Fruit fly (Drosophila melanogaster): Measurements from ENCODE around the gene CG33234.

CG33234 gene

DNA sequence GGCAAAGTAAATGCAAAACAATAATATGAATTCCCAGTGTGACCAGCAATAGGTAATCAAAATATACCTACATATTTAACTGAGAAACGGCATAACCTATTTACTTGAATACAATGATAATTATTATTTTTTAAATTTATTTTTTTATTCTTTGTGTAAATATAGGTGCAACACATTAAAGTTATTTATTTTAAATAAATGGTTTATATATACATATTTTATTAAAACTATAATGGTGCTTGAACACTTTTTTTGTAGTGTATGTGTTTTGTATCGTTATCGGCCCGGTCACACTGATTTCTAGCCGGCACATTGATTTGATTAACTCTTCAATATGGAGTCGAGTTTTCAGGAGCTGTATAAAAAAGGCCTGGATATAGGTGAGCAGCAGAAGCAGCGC, 9.6 kb upstream of the CG33234 start, which contains the start of the genes ProRS-m, CG42304 and Snup (continued):
- TF ChIP-seq dm (GFP tag; optimal IDR thresholded peaks at IDR 0.05) = no peak
- peak; percentile 72 for TF ChIP-seq CG32532 (GFP tag; IDR thresholded peaks at IDR 0.05)
- TF ChIP-seq CG3847 (GFP tag; IDR thresholded peaks at IDR 0.05) = peak; percentile 44; the same call in 1 of the 2 replicates
- peak; percentile 54 for TF ChIP-seq CG15269 (tag; optimal IDR thresholded peaks at IDR 0.05)
- TF ChIP-seq Neu2 (GFP tag; optimal IDR thresholded peaks at IDR 0.05; ENCODE audit: borderline replicate concordance) = no peak
- TF ChIP-seq sd (tag; optimal IDR thresholded peaks at IDR 0.05) = peak; percentile 90
- no peak for TF ChIP-seq D19A (tag; optimal IDR thresholded peaks at IDR 0.05)
- TF ChIP-seq CG9932 (GFP tag; IDR thresholded peaks at IDR 0.05) = peak; percentile 56; the same call in 1 of the 2 replicates
- no peak for TF ChIP-seq chn (GFP tag; optimal IDR thresholded peaks at IDR 0.05)
- no peak for TF ChIP-seq pfk (GFP tag; optimal IDR thresholded peaks at IDR 0.05)
- TF ChIP-seq Hr78 (GFP tag; optimal IDR thresholded peaks at IDR 0.05) = no peak
- peak; percentile 9 for TF ChIP-seq Max (GFP tag; optimal IDR thresholded peaks at IDR 0.05)
- peak; percentile 12 for TF ChIP-seq CG12942 (GFP tag; optimal IDR thresholded peaks at IDR 0.05)
- TF ChIP-seq CG9876 (GFP tag; optimal IDR thresholded peaks at IDR 0.05) = no peak
- peak; percentile 1 for TF ChIP-seq HmgZ (tag; optimal IDR thresholded peaks at IDR 0.05)
- no peak for TF ChIP-seq rib (GFP tag; IDR thresholded peaks at IDR 0.05)
- no peak for TF ChIP-seq disco-r (GFP tag; optimal IDR thresholded peaks at IDR 0.05)
- TF ChIP-seq Hr3 (GFP tag; optimal IDR thresholded peaks at IDR 0.05) = peak; percentile 58
- TF ChIP-seq wek (GFP tag; optimal IDR thresholded peaks at IDR 0.05) = no peak
- peak; percentile 60 for TF ChIP-seq Abd-B (GFP tag; optimal IDR thresholded peaks at IDR 0.05)
- peak; percentile 83 for TF ChIP-seq slbo (GFP tag; IDR thresholded peaks at IDR 0.05)
- TF ChIP-seq ato (GFP tag; IDR thresholded peaks at IDR 0.05; ENCODE audit: partially characterized antibody) = no peak
- TF ChIP-seq CG5953 (GFP tag; IDR thresholded peaks at IDR 0.05) = no peak
- TF ChIP-seq mld (GFP tag; IDR thresholded peaks at IDR 0.05; ENCODE audit: partially characterized antibody) = no peak
- peak; percentile 63 for TF ChIP-seq CG10979 (tag; optimal IDR thresholded peaks at IDR 0.05)
- no peak for TF ChIP-seq CG13296 (GFP tag; optimal IDR thresholded peaks at IDR 0.05)
- TF ChIP-seq gfzf (GFP tag; optimal IDR thresholded peaks at IDR 0.05) = peak; percentile 56
- peak; percentile 68 for TF ChIP-seq CG14667 (GFP tag; IDR thresholded peaks at IDR 0.05)
- TF ChIP-seq CG6813 (GFP tag; optimal IDR thresholded peaks at IDR 0.05) = no peak
- TF ChIP-seq Dp (GFP tag; optimal IDR thresholded peaks at IDR 0.05) = peak; percentile 15
- 0 out of 3 replicates have a peak, but pooled peaks have one; percentile 24 for TF ChIP-seq C15 (GFP tag; IDR thresholded peaks at IDR 0.05)
- TF ChIP-seq Sry-β (GFP tag; optimal IDR thresholded peaks at IDR 0.05) = no peak
- TF ChIP-seq zen (tag; optimal IDR thresholded peaks at IDR 0.05) = peak; percentile 66
- no peak for TF ChIP-seq CTCF (GFP tag; optimal IDR thresholded peaks at IDR 0.05)
- no peak for TF ChIP-seq CG34376 (GFP tag; optimal IDR thresholded peaks at IDR 0.05)
- no peak for TF ChIP-seq CG17802 (tag; optimal IDR thresholded peaks at IDR 0.05)
- TF ChIP-seq Ssrp (tag; optimal IDR thresholded peaks at IDR 0.05) = peak; percentile 47
- TF ChIP-seq CG17829 (tag; optimal IDR thresholded peaks at IDR 0.05) = peak; percentile 75
- no peak for TF ChIP-seq CG6654 (GFP tag; optimal IDR thresholded peaks at IDR 0.05)
- TF ChIP-seq sob (GFP tag; IDR thresholded peaks at IDR 0.05) = peak; percentile 18; the same call in 1 of the 2 replicates
- no peak for TF ChIP-seq CG10321 (GFP tag; IDR thresholded peaks at IDR 0.05)
- TF ChIP-seq usp (GFP tag; optimal IDR thresholded peaks at IDR 0.05) = no peak
- TF ChIP-seq Doc3 (GFP tag; IDR thresholded peaks at IDR 0.05; ENCODE audit: partially characterized antibody) = no peak
- no peak for TF ChIP-seq Trl (optimal IDR thresholded peaks at IDR 0.05)
- no peak for TF ChIP-seq Trl (GFP tag; optimal IDR thresholded peaks at IDR 0.05)
- TF ChIP-seq fd3F (GFP tag; optimal IDR thresholded peaks at IDR 0.05) = peak; percentile 26
- peak; percentile 12; the same call in 1 of the 3 replicates for TF ChIP-seq Dbx (GFP tag; IDR thresholded peaks at IDR 0.05)
- TF ChIP-seq pum (GFP tag; optimal IDR thresholded peaks at IDR 0.05) = no peak
- peak; percentile 15 for TF ChIP-seq CG15514 (GFP tag; optimal IDR thresholded peaks at IDR 0.05)
- no peak for TF ChIP-seq vnd (GFP tag; IDR thresholded peaks at IDR 0.05; ENCODE audit: partially characterized antibody)
- peak; percentile 73 for TF ChIP-seq sisA (GFP tag; IDR thresholded peaks at IDR 0.05)

All from whole organism, embryonic.